Fruit fly (Drosophila melanogaster) whole organism, embryonic: Measurements from ENCODE around the gene CG13239.

Source experiments
- CG10462 ChIP-seq: fragments of 200-800 bp; sonication (Bioruptor generic); optimal IDR thresholded peaks from 2 replicates; lab custom pipeline; 2016; ENCODE audit warnings: missing biosample characterization, missing genetic modification characterization
- CG10565 ChIP-seq: fragments of 200-800 bp; sonication (Bioruptor generic); optimal IDR thresholded peaks from 3 replicates; lab custom pipeline; 2016; ENCODE audit warnings: missing biosample characterization, mild to moderate bottlenecking, missing genetic modification characterization
- CG10979 ChIP-seq: fragments of 200-800 bp; sonication (Bioruptor generic); optimal IDR thresholded peaks from 2 replicates; lab custom pipeline; 2018; ENCODE audit warnings: missing biosample characterization, mild to moderate bottlenecking, missing genetic modification characterization, moderate library complexity
- CG11456 ChIP-seq: fragments of 200-800 bp; sonication (Bioruptor generic); IDR thresholded peaks from 3 replicates; pipeline ENCODE4 v1.3.6; 2022; ENCODE audit warnings: missing biosample characterization, missing genetic modification characterization
- CG11504 ChIP-seq: fragments of 200-800 bp; sonication (Bioruptor generic); optimal IDR thresholded peaks from 3 replicates; lab custom pipeline; 2019; ENCODE audit warnings: missing biosample characterization, mild to moderate bottlenecking, missing genetic modification characterization, moderate library complexity
- CG11696 ChIP-seq: fragments of 200-800 bp; sonication (Bioruptor generic); IDR thresholded peaks from 2 replicates; pipeline ENCODE4 v1.3.6; 2022; ENCODE audit warnings: missing biosample characterization, missing genetic modification characterization
- CG12071 ChIP-seq: fragments of 200-800 bp; sonication (Bioruptor generic); optimal IDR thresholded peaks from 3 replicates; lab custom pipeline; 2018; ENCODE audit warnings: missing biosample characterization, mild to moderate bottlenecking, missing genetic modification characterization
- CG13424 ChIP-seq: fragments of 200-800 bp; sonication (Bioruptor generic); optimal IDR thresholded peaks from 2 replicates; lab custom pipeline; 2019; ENCODE audit warnings: missing biosample characterization, mild to moderate bottlenecking, missing genetic modification characterization, moderate library complexity
- CG14014 ChIP-seq: fragments of 200-800 bp; sonication (Bioruptor generic); IDR thresholded peaks from 2 replicates; pipeline ENCODE4 v1.3.6; 2022; ENCODE audit warnings: missing biosample characterization, missing genetic modification characterization
- CG15269 ChIP-seq: fragments of 200-800 bp; sonication (Bioruptor generic); optimal IDR thresholded peaks from 2 replicates; lab custom pipeline; 2018; ENCODE audit warnings: missing biosample characterization, mild to moderate bottlenecking, missing genetic modification characterization, moderate library complexity
- CG17361 ChIP-seq: fragments of 200-800 bp; sonication (Bioruptor generic); IDR thresholded peaks from 3 replicates; pipeline ENCODE4 v1.3.6; 2022; ENCODE audit warnings: missing biosample characterization, missing genetic modification characterization
- CG17612 ChIP-seq: fragments of 200-800 bp; sonication (Bioruptor generic); IDR thresholded peaks from 2 replicates; pipeline ENCODE4 v1.3.6; 2022; ENCODE audit warnings: missing biosample characterization, missing genetic modification characterization
- CG17802 ChIP-seq: fragments of 200-800 bp; sonication (Bioruptor generic); optimal IDR thresholded peaks from 2 replicates; lab custom pipeline; 2018; ENCODE audit warnings: missing biosample characterization, mild to moderate bottlenecking, missing genetic modification characterization, moderate library complexity
- CG17912 ChIP-seq: fragments of 200-800 bp; sonication (Bioruptor generic); optimal IDR thresholded peaks from 2 replicates; lab custom pipeline; 2018; ENCODE audit warnings: missing biosample characterization, mild to moderate bottlenecking, missing genetic modification characterization
- CG2889 ChIP-seq: fragments of 200-800 bp; sonication (Bioruptor generic); IDR thresholded peaks from 3 replicates; pipeline ENCODE4 v1.3.6; 2022; ENCODE audit warnings: missing biosample characterization, missing genetic modification characterization
- CG3407 ChIP-seq: fragments of 200-800 bp; sonication (Bioruptor generic); optimal IDR thresholded peaks from 2 replicates; lab custom pipeline; 2018; ENCODE audit warnings: missing biosample characterization, mild to moderate bottlenecking, missing genetic modification characterization
- CG3838 ChIP-seq: fragments of 200-800 bp; sonication (Bioruptor generic); optimal IDR thresholded peaks from 3 replicates; lab custom pipeline; 2016; ENCODE audit warnings: missing biosample characterization, missing genetic modification characterization
- CG3847 ChIP-seq: fragments of 200-800 bp; sonication (Bioruptor generic); IDR thresholded peaks from 2 replicates; pipeline ENCODE4 v1.3.6; 2022; ENCODE audit warnings: missing biosample characterization, missing genetic modification characterization
- CG6765 ChIP-seq: fragments of 200-800 bp; sonication (Bioruptor generic); optimal IDR thresholded peaks from 3 replicates; lab custom pipeline; 2017; ENCODE audit warnings: missing biosample characterization, mild to moderate bottlenecking, missing genetic modification characterization
- CG6813 ChIP-seq: fragments of 200-800 bp; sonication (Bioruptor generic); optimal IDR thresholded peaks from 2 replicates; lab custom pipeline; 2017; ENCODE audit warnings: missing biosample characterization, missing genetic modification characterization, mild to moderate bottlenecking, moderate library complexity, missing genetic modification reagents
- CG7372 ChIP-seq: fragments of 200-800 bp; sonication (Bioruptor generic); IDR thresholded peaks from 2 replicates; pipeline ENCODE4 v1.3.6; 2022; ENCODE audit warnings: missing biosample characterization, missing genetic modification characterization
- CG7786 ChIP-seq: fragments of 200-800 bp; sonication (Bioruptor generic); optimal IDR thresholded peaks from 2 replicates; lab custom pipeline; 2016; ENCODE audit warnings: missing biosample characterization, missing genetic modification characterization
- CG7928 ChIP-seq: fragments of 200-800 bp; sonication (Bioruptor generic); optimal IDR thresholded peaks from 2 replicates; lab custom pipeline; 2017; ENCODE audit warnings: missing biosample characterization, mild to moderate bottlenecking, missing genetic modification characterization
- CG8290 ChIP-seq, 3 experiments: fragments of 200-800 bp; sonication (Bioruptor generic); optimal IDR thresholded peaks; 2 replicates each; lab custom pipeline; 2016 to 2019; ENCODE audit warnings: missing biosample characterization in 3 of 3, missing genetic modification characterization in 3 of 3, mild to moderate bottlenecking in 2 of 3, moderate library complexity in 1 of 3
- Dbx ChIP-seq: fragments of 200-800 bp; sonication (Bioruptor generic); IDR thresholded peaks from 3 replicates; pipeline ENCODE4 v1.3.6; 2022; ENCODE audit warnings: missing biosample characterization, missing genetic modification characterization
- Dref ChIP-seq: fragments of 200-800 bp; sonication (Bioruptor generic); IDR thresholded peaks from 2 replicates; pipeline ENCODE4 v1.3.6; 2022; ENCODE audit warnings: missing biosample characterization, missing genetic modification characterization
- Six4 ChIP-seq: fragments of 200-800 bp; sonication (Bioruptor generic); optimal IDR thresholded peaks from 2 replicates; lab custom pipeline; 2016; ENCODE audit warnings: missing biosample characterization, missing genetic modification characterization
- ato ChIP-seq: fragments of 200-800 bp; sonication (Bioruptor generic); IDR thresholded peaks from 2 replicates; pipeline ENCODE4 v1.3.6; 2022; ENCODE audit warnings: missing biosample characterization, missing genetic modification characterization; ENCODE audit not compliant: partially characterized antibody
- bbx ChIP-seq: fragments of 200-800 bp; sonication (Bioruptor generic); IDR thresholded peaks from 2 replicates; pipeline ENCODE4 v1.3.6; 2022; ENCODE audit warnings: missing biosample characterization, missing genetic modification characterization; ENCODE audit not compliant: partially characterized antibody
- btn ChIP-seq: fragments of 200-800 bp; sonication (Bioruptor generic); optimal IDR thresholded peaks from 2 replicates; lab custom pipeline; 2016; ENCODE audit warnings: missing biosample characterization, missing genetic modification characterization
- cas ChIP-seq: fragments of 200-800 bp; sonication (Bioruptor generic); IDR thresholded peaks from 2 replicates; pipeline ENCODE4 v1.3.6; 2022; ENCODE audit warnings: missing biosample characterization, missing genetic modification characterization
- chm ChIP-seq: fragments of 200-800 bp; sonication (Bioruptor generic); IDR thresholded peaks from 2 replicates; pipeline ENCODE4 v1.3.6; 2022; ENCODE audit warnings: missing biosample characterization, missing genetic modification characterization
- crp ChIP-seq, 2 experiments: fragments of 200-800 bp; sonication (Bioruptor generic); optimal IDR thresholded peaks; 2 replicates in 1 of 2; 3 replicates in 1 of 2; lab custom pipeline; 2017; ENCODE audit warnings: missing biosample characterization in 2 of 2, missing genetic modification characterization in 2 of 2, mild to moderate bottlenecking in 1 of 2, moderate library complexity in 1 of 2
- dmrt11E ChIP-seq: fragments of 200-800 bp; sonication (Bioruptor generic); optimal IDR thresholded peaks from 3 replicates; lab custom pipeline; 2018; ENCODE audit warnings: missing biosample characterization, mild to moderate bottlenecking, missing genetic modification characterization, moderate library complexity
- dysf ChIP-seq: fragments of 200-800 bp; sonication (Bioruptor generic); IDR thresholded peaks from 3 replicates; pipeline ENCODE4 v1.3.6; 2022; ENCODE audit warnings: missing biosample characterization, missing genetic modification characterization
- fru ChIP-seq: fragments of >200 bp; optimal IDR thresholded peaks from 2 replicates; lab custom pipeline; 2017
- ftz-f1 ChIP-seq: fragments of 200-800 bp; sonication (Bioruptor generic); optimal IDR thresholded peaks from 2 replicates; lab custom pipeline; 2016; ENCODE audit warnings: missing biosample characterization, missing genetic modification characterization
- fu2 ChIP-seq: fragments of 200-800 bp; sonication (Bioruptor generic); optimal IDR thresholded peaks from 2 replicates; lab custom pipeline; 2016; ENCODE audit warnings: missing biosample characterization, missing genetic modification characterization
- hb ChIP-seq: fragments of 200-800 bp; sonication (Bioruptor generic); IDR thresholded peaks from 3 replicates; pipeline ENCODE4 v1.3.6; 2022; ENCODE audit warnings: missing biosample characterization, missing genetic modification characterization; ENCODE audit not compliant: partially characterized antibody
- hkb ChIP-seq, 2 experiments: fragments of 200-800 bp in 1 of 2; fragments of >200 bp in 1 of 2; sonication (Bioruptor generic) in 1 of 2; IDR thresholded peaks in 1 of 2; optimal IDR thresholded peaks in 1 of 2; 2 replicates each; pipeline versions ENCODE4 v1.3.6 to Lab custom; 2017 to 2022; ENCODE audit warnings: missing biosample characterization in 1 of 2, missing genetic modification characterization in 1 of 2
- kah ChIP-seq: fragments of 200-800 bp; sonication (Bioruptor generic); optimal IDR thresholded peaks from 2 replicates; lab custom pipeline; 2018; ENCODE audit warnings: missing biosample characterization, mild to moderate bottlenecking, missing genetic modification characterization
- lilli ChIP-seq: fragments of 200-800 bp; sonication (Bioruptor generic); optimal IDR thresholded peaks from 3 replicates; lab custom pipeline; 2016; ENCODE audit warnings: missing biosample characterization, missing genetic modification characterization
- otp ChIP-seq: fragments of 200-800 bp; sonication (Bioruptor generic); IDR thresholded peaks from 3 replicates; pipeline ENCODE4, ENCODE4 v1.3.6; 2022; ENCODE audit warnings: missing biosample characterization, missing genetic modification characterization
- p53 ChIP-seq: fragments of 200-800 bp; sonication (Bioruptor generic); optimal IDR thresholded peaks from 2 replicates; lab custom pipeline; 2016; ENCODE audit warnings: missing biosample characterization, missing genetic modification characterization
- pzg ChIP-seq: fragments of 200-800 bp; sonication (Bioruptor generic); optimal IDR thresholded peaks from 3 replicates; lab custom pipeline; 2018; ENCODE audit warnings: missing biosample characterization, mild to moderate bottlenecking, missing genetic modification characterization, moderate library complexity
- sr ChIP-seq: fragments of 200-800 bp; sonication (Bioruptor generic); IDR thresholded peaks from 3 replicates; pipeline ENCODE4 v1.3.6; 2022; ENCODE audit warnings: missing biosample characterization, missing genetic modification characterization
- tgo ChIP-seq: fragments of 200-800 bp; sonication (Bioruptor generic); IDR thresholded peaks from 3 replicates; pipeline ENCODE4 v1.3.6; 2022; ENCODE audit warnings: missing biosample characterization, missing genetic modification characterization
- wdn ChIP-seq: fragments of 200-800 bp; sonication (Bioruptor generic); IDR thresholded peaks from 2 replicates; pipeline ENCODE4 v1.3.6; 2022; ENCODE audit warnings: missing biosample characterization, missing genetic modification characterization
- zfh2 ChIP-seq: fragments of 200-800 bp; sonication (Bioruptor generic); optimal IDR thresholded peaks from 2 replicates; lab custom pipeline; 2016; ENCODE audit warnings: missing biosample characterization, missing genetic modification characterization

Gene CG13239

dm6 chr3L:22835144-22835964, 25.2 kb upstream of the CG13239 start, which contains the start of gene jim (continued):
- TF ChIP-seq CG12071 (GFP tag; lab: Kevin White, UChicago) (peak; percentile 30), CG15269 (tag; lab: Kevin White, UChicago) (no peak), Six4 (GFP tag; lab: Kevin White, UChicago) (no peak), CG11696 (GFP tag; lab: Robert Waterston, UW) (no peak), CG7372 (GFP tag; lab: Robert Waterston, UW) (no peak), CG17612 (GFP tag; lab: Robert Waterston, UW) (no peak), CG7786 (GFP tag; lab: Kevin White, UChicago) (no peak), CG2889 (GFP tag; lab: Robert Waterston, UW) (no peak), fu2 (no peak), sr (GFP tag; lab: Robert Waterston, UW) (no peak), lilli (no peak), CG11456 (GFP tag; lab: Robert Waterston, UW) (0 out of 3 replicates have a peak, but pooled peaks have one; percentile 14), dysf (GFP tag; lab: Robert Waterston, UW) (peak; percentile 29; the same call in 1 of the 3 replicates), Dbx (GFP tag; lab: Robert Waterston, UW) (no peak; the same call in 2 of the 3 replicates), CG10565 (GFP tag; lab: Kevin White, UChicago) (no peak), crp (GFP tag; optimal IDR thresholded peaks at IDR 0.05; lab: Kevin White, UChicago) (no peak), zfh2 (GFP tag; lab: Kevin White, UChicago) (peak; percentile 11), hb (GFP tag; lab: Robert Waterston, UW) (no peak), CG17361 (GFP tag; lab: Robert Waterston, UW) (no peak), CG6765 (peak; percentile 37), pzg (GFP tag; lab: Kevin White, UChicago) (no peak), CG8290 (GFP tag; optimal IDR thresholded peaks at IDR 0.05; lab: Kevin White, UChicago) (no peak), CG8290 (tag; optimal IDR thresholded peaks at IDR 0.05; lab: Kevin White, UChicago) (peak in 1 of 2 experiments; percentile 37), dmrt11E (tag; lab: Kevin White, UChicago) (no peak), p53 (GFP tag; lab: Kevin White, UChicago) (no peak), CG3838 (GFP tag; lab: Kevin White, UChicago) (no peak), fru (no peak), chm (no peak), CG10462 (GFP tag; lab: Kevin White, UChicago) (no peak), ato (GFP tag; lab: Robert Waterston, UW) (no peak), CG17802 (tag; lab: Kevin White, UChicago) (no peak), CG11504 (tag; lab: Kevin White, UChicago) (no peak), CG3847 (GFP tag; lab: Robert Waterston, UW) (no peak), Dref (GFP tag; lab: Robert Waterston, UW) (no peak), ftz-f1 (GFP tag; lab: Kevin White, UChicago) (peak; percentile 18), tgo (GFP tag; lab: Robert Waterston, UW) (no peak), wdn (GFP tag; lab: Robert Waterston, UW) (no peak), CG6813 (GFP tag; lab: Kevin White, UChicago) (peak; percentile 39), CG17912 (GFP tag; lab: Kevin White, UChicago) (no peak), bbx (GFP tag; lab: Robert Waterston, UW) (no peak; the same call in 1 of the 2 replicates), kah (GFP tag; lab: Kevin White, UChicago) (no peak), hkb (optimal IDR thresholded peaks at IDR 0.05; lab: Kevin White, UChicago) (no peak), hkb (GFP tag; IDR thresholded peaks at IDR 0.05; lab: Robert Waterston, UW) (no peak), CG10979 (tag; lab: Kevin White, UChicago) (no peak), btn (GFP tag; lab: Kevin White, UChicago) (no peak), CG3407 (GFP tag; lab: Kevin White, UChicago) (peak; percentile 49), CG7928 (GFP tag; lab: Kevin White, UChicago) (no peak), CG13424 (no peak), otp (GFP tag; lab: Robert Waterston, UW) (no peak), CG14014 (GFP tag; lab: Robert Waterston, UW) (no peak), cas (GFP tag; lab: Robert Waterston, UW) (no peak)
